Worm (Caenorhabditis elegans) whole organism, L2 larva: ENCODE data around the gene F15E6.4.

ENCODE experiments used
- Y55F3AM.14 ChIP-seq: fragments of 200-800 bp; sonication (Bioruptor generic); optimal IDR thresholded peaks from 2 replicates; lab custom pipeline; 2018; ENCODE audit warnings: mild to moderate bottlenecking, missing genetic modification characterization, missing compliant biosample characterization
- ZK546.5 ChIP-seq: sonication (generic microtip); optimal IDR thresholded peaks from 2 replicates; lab custom pipeline; 2017; ENCODE audit warnings: missing biosample characterization, missing genetic modification characterization
- alr-1 ChIP-seq: fragments of 150-350 bp; optimal IDR thresholded peaks from 2 replicates; lab custom pipeline; 2014; ENCODE audit warnings: missing biosample characterization, missing genetic modification characterization
- blmp-1 ChIP-seq: sonication (generic microtip); optimal IDR thresholded peaks from 2 replicates; lab custom pipeline; 2017; ENCODE audit warnings: missing genetic modification characterization, mild to moderate bottlenecking, missing compliant biosample characterization, antibody characterized with exemption, moderate library complexity; ENCODE audit not compliant: insufficient read depth
- ceh-16 ChIP-seq: fragments of 150-350 bp; optimal IDR thresholded peaks from 2 replicates; lab custom pipeline; 2014; ENCODE audit warnings: missing biosample characterization, missing genetic modification characterization
- ceh-82 ChIP-seq: fragments of 150-350 bp; optimal IDR thresholded peaks from 2 replicates; lab custom pipeline; 2014; ENCODE audit warnings: missing biosample characterization, missing genetic modification characterization
- crh-2 ChIP-seq: sonication (generic microtip); optimal IDR thresholded peaks from 2 replicates; lab custom pipeline; 2017; ENCODE audit warnings: missing biosample characterization, missing genetic modification characterization
- elt-1 ChIP-seq: fragments of 150-350 bp; optimal IDR thresholded peaks from 2 replicates; lab custom pipeline; 2014; ENCODE audit warnings: missing biosample characterization, missing genetic modification characterization
- elt-3 ChIP-seq: sonication (generic microtip); optimal IDR thresholded peaks from 2 replicates; lab custom pipeline; 2017; ENCODE audit warnings: missing biosample characterization, missing genetic modification characterization
- fos-1 ChIP-seq: fragments of 150-350 bp; optimal IDR thresholded peaks from 2 replicates; lab custom pipeline; 2014; ENCODE audit warnings: missing biosample characterization, missing genetic modification characterization
- gmeb-1 ChIP-seq: fragments of 150-350 bp; optimal IDR thresholded peaks from 2 replicates; lab custom pipeline; 2014; ENCODE audit warnings: missing biosample characterization, missing genetic modification characterization
- lin-11 ChIP-seq: fragments of 150-350 bp; sonication (generic microtip); optimal IDR thresholded peaks from 2 replicates; lab custom pipeline; 2014; ENCODE audit warnings: missing biosample characterization, missing genetic modification characterization, inconsistent platforms, mixed read lengths
- lin-39 ChIP-seq: fragments of 150-350 bp; optimal IDR thresholded peaks from 2 replicates; lab custom pipeline; 2014; ENCODE audit warnings: missing biosample characterization, missing genetic modification reagents, missing genetic modification characterization
- lsy-2 ChIP-seq, 2 experiments: fragments of 150-350 bp in 1 of 2; sonication (generic microtip) in 1 of 2; optimal IDR thresholded peaks; 2 replicates each; lab custom pipeline; 2014 to 2017; ENCODE audit warnings: missing biosample characterization in 2 of 2, missing genetic modification characterization in 2 of 2
- mab-5 ChIP-seq: fragments of 150-350 bp; optimal IDR thresholded peaks from 2 replicates; lab custom pipeline; 2014; ENCODE audit warnings: missing biosample characterization, missing genetic modification characterization
- mbf-1 ChIP-seq: sonication (generic microtip); optimal IDR thresholded peaks from 2 replicates; lab custom pipeline; 2017; ENCODE audit warnings: missing biosample characterization, missing genetic modification characterization
- mdl-1 ChIP-seq, 2 experiments: fragments of 150-350 bp in 1 of 2; sonication (generic microtip) in 1 of 2; optimal IDR thresholded peaks; 2 replicates each; lab custom pipeline; 2017; ENCODE audit warnings: missing biosample characterization in 2 of 2, missing genetic modification characterization in 2 of 2
- nhr-10 ChIP-seq: sonication (generic microtip); optimal IDR thresholded peaks from 2 replicates; lab custom pipeline; 2017; ENCODE audit warnings: missing biosample characterization, missing genetic modification characterization
- nhr-11 ChIP-seq: fragments of 150-350 bp; optimal IDR thresholded peaks from 2 replicates; lab custom pipeline; 2014; ENCODE audit warnings: missing biosample characterization, missing genetic modification characterization
- nhr-12 ChIP-seq: fragments of 150-350 bp; optimal IDR thresholded peaks from 2 replicates; lab custom pipeline; 2014; ENCODE audit warnings: missing biosample characterization, missing genetic modification characterization
- nhr-129 ChIP-seq: fragments of 150-350 bp; optimal IDR thresholded peaks from 2 replicates; lab custom pipeline; 2014; ENCODE audit warnings: missing biosample characterization, missing genetic modification characterization
- nhr-21 ChIP-seq: fragments of 150-350 bp; optimal IDR thresholded peaks from 2 replicates; lab custom pipeline; 2014; ENCODE audit warnings: missing biosample characterization, missing genetic modification characterization
- nhr-23 ChIP-seq: fragments of 150-350 bp; optimal IDR thresholded peaks from 2 replicates; lab custom pipeline; 2014; ENCODE audit warnings: missing biosample characterization, missing genetic modification reagents, missing genetic modification characterization
- nhr-237 ChIP-seq: fragments of 150-350 bp; optimal IDR thresholded peaks from 2 replicates; lab custom pipeline; 2014; ENCODE audit warnings: missing biosample characterization, missing genetic modification characterization
- nhr-25 ChIP-seq: fragments of 150-350 bp; sonication (generic microtip); optimal IDR thresholded peaks from 3 replicates; lab custom pipeline; 2014; ENCODE audit warnings: missing biosample characterization, missing genetic modification characterization
- nhr-6 ChIP-seq: fragments of 150-350 bp; optimal IDR thresholded peaks from 2 replicates; lab custom pipeline; 2014; ENCODE audit warnings: missing biosample characterization, missing genetic modification characterization
- nhr-77 ChIP-seq: fragments of 150-350 bp; optimal IDR thresholded peaks from 2 replicates; lab custom pipeline; 2014; ENCODE audit warnings: missing biosample characterization, missing genetic modification characterization
- peb-1 ChIP-seq: fragments of 150-350 bp; optimal IDR thresholded peaks from 2 replicates; lab custom pipeline; 2014; ENCODE audit warnings: missing biosample characterization, missing genetic modification characterization
- sma-3 ChIP-seq: sonication (generic microtip); optimal IDR thresholded peaks from 2 replicates; lab custom pipeline; 2016; ENCODE audit warnings: missing genetic modification reagents, missing genetic modification characterization, missing compliant biosample characterization
- sma-9 ChIP-seq, 2 experiments: fragments of 150-350 bp in 1 of 2; sonication (generic microtip) in 1 of 2; optimal IDR thresholded peaks; 2 replicates each; lab custom pipeline; 2014 to 2016; ENCODE audit warnings: missing genetic modification characterization in 2 of 2, mild to moderate bottlenecking in 1 of 2, missing biosample characterization in 1 of 2, missing compliant biosample characterization in 1 of 2, missing genetic modification reagents in 1 of 2, moderate library complexity in 1 of 2
- unc-39 ChIP-seq: fragments of 150-350 bp; optimal IDR thresholded peaks from 2 replicates; lab custom pipeline; 2014; ENCODE audit warnings: missing biosample characterization, missing genetic modification characterization
- unc-55 ChIP-seq: fragments of 150-350 bp; sonication (generic microtip); optimal IDR thresholded peaks from 3 replicates; lab custom pipeline; 2014; ENCODE audit warnings: missing biosample characterization, missing genetic modification reagents, missing genetic modification characterization
- zag-1 ChIP-seq: fragments of 150-350 bp; optimal IDR thresholded peaks from 2 replicates; lab custom pipeline; 2014; ENCODE audit warnings: missing biosample characterization, missing genetic modification characterization
- ztf-11 ChIP-seq: sonication (generic microtip); optimal IDR thresholded peaks from 2 replicates; lab custom pipeline; 2017; ENCODE audit warnings: missing biosample characterization, missing genetic modification characterization
- ztf-4 ChIP-seq: fragments of 150-350 bp; optimal IDR thresholded peaks from 2 replicates; lab custom pipeline; 2014; ENCODE audit warnings: missing biosample characterization, missing genetic modification characterization

Gene F15E6.4

ce11 chrIV:4290472-4290871 is 802 bp upstream of the F15E6.4 start, which contains the start of gene dct-7:
TSS of gene dct-7 (minus strand) at chrIV:4290572.
- TF ChIP-seq alr-1, result no peak
- no peak for TF ChIP-seq crh-2 (tag; lab: Kevin White, UChicago)
- no peak for TF ChIP-seq ztf-11
- TF ChIP-seq sma-9 (GFP tag; optimal IDR thresholded peaks at IDR 0.05; lab: Kevin White, UChicago), result peak; percentile 23
- no peak for TF ChIP-seq sma-9 (tag; optimal IDR thresholded peaks at IDR 0.05; lab: Kevin White, UChicago)

ce11 chrIV:4292569-4292968 is 1.3 kb downstream of the F15E6.4 start, which contains the start of gene F15E6.10:
TSS of gene F15E6.10 (plus strand) at chrIV:4292869.
- TF ChIP-seq nhr-6 (tag; lab: Kevin White, UChicago) (no peak), ceh-16 (no peak), nhr-10 (no peak), sma-9 (GFP tag; optimal IDR thresholded peaks at IDR 0.05; lab: Kevin White, UChicago) (no peak), sma-9 (tag; optimal IDR thresholded peaks at IDR 0.05; lab: Kevin White, UChicago) (no peak), elt-1 (tag; lab: Kevin White, UChicago) (no peak), mab-5 (tag; lab: Kevin White, UChicago) (no peak), mdl-1 (tag; optimal IDR thresholded peaks at IDR 0.05; lab: Kevin White, UChicago) (no peak), crh-2 (tag; lab: Kevin White, UChicago) (no peak), nhr-77 (tag; lab: Kevin White, UChicago) (no peak), unc-39 (tag; lab: Kevin White, UChicago) (no peak), ZK546.5 (no peak), lsy-2 (tag; optimal IDR thresholded peaks at IDR 0.05; lab: Kevin White, UChicago) (no peak), blmp-1 (tag; lab: Kevin White, UChicago) (no peak), ceh-82 (no peak), alr-1 (no peak), nhr-237 (tag; lab: Kevin White, UChicago) (no peak), nhr-12 (no peak), ztf-4 (no peak), zag-1 (tag; lab: Kevin White, UChicago) (no peak), ztf-11 (no peak)
- TF ChIP-seq, all 48 proteins: peak for 0

DNA sequence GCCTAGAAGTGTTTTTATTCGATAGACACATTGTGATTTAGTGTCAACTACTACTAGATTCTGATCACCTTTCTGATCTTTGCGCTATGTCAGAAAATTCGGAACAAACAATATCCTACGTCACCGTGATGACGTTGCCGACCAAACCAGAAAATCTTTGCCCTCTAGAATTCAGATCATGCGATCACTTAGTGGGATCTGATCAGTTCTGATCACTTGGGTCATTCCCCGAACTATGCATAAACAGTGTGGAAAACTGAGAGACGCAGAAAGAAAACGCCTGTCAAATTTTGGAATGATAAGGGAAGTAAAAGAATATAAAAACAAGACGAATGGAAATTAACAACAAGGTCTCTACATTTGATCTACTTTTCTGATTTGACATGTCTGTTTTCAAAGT is 3.3 kb downstream of the F15E6.4 start, which contains the start of gene F15E6.3:
F15E6.3 (plus strand) TSS at position 344 of the 400 bp plus-strand sequence.
- no peak for TF ChIP-seq lin-11 (tag; lab: Kevin White, UChicago)
- no peak for TF ChIP-seq blmp-1 (tag; lab: Kevin White, UChicago)
- TF ChIP-seq crh-2 (tag; lab: Kevin White, UChicago), result no peak
- no peak for TF ChIP-seq mbf-1
- peak; percentile 78 for TF ChIP-seq sma-9 (GFP tag; optimal IDR thresholded peaks at IDR 0.05; lab: Kevin White, UChicago)
- TF ChIP-seq sma-9 (tag; optimal IDR thresholded peaks at IDR 0.05; lab: Kevin White, UChicago), result no peak
- TF ChIP-seq sma-3, result peak; percentile 85
- no peak for TF ChIP-seq elt-3 (tag; lab: Kevin White, UChicago)
- TF ChIP-seq gmeb-1 (tag; lab: Kevin White, UChicago), result peak; percentile 23
- no peak for TF ChIP-seq lsy-2 (tag; optimal IDR thresholded peaks at IDR 0.05; lab: Kevin White, UChicago)
- no peak for TF ChIP-seq ceh-16
- TF ChIP-seq lin-39, result no peak
- no peak for TF ChIP-seq mab-5 (tag; lab: Kevin White, UChicago)
- no peak for TF ChIP-seq unc-55 (GFP tag; lab: Kevin White, UChicago)
- TF ChIP-seq nhr-129, result peak; percentile 18
- no peak for TF ChIP-seq Y55F3AM.14
- TF ChIP-seq nhr-21 (tag; lab: Kevin White, UChicago), result peak; percentile 72
- TF ChIP-seq nhr-25 (tag; lab: Kevin White, UChicago), result peak; percentile 72
- TF ChIP-seq nhr-23, result no peak
- TF ChIP-seq fos-1 (tag; lab: Kevin White, UChicago), result no peak

ce11 chrIV:4298983-4299382 is 7.7 kb downstream of the F15E6.4 start, which contains the start of gene F15E6.9:
TSS of gene F15E6.9 (minus strand) at chrIV:4299083.
- TF ChIP-seq fos-1 (tag; lab: Kevin White, UChicago) (no peak), blmp-1 (tag; lab: Kevin White, UChicago) (no peak), lsy-2 (tag; optimal IDR thresholded peaks at IDR 0.05; lab: Kevin White, UChicago) (no peak), mab-5 (tag; lab: Kevin White, UChicago) (no peak), nhr-77 (tag; lab: Kevin White, UChicago) (no peak), nhr-21 (tag; lab: Kevin White, UChicago) (no peak), lin-11 (tag; lab: Kevin White, UChicago) (no peak), peb-1 (tag; lab: Kevin White, UChicago) (no peak), nhr-23 (no peak), mdl-1 (tag; optimal IDR thresholded peaks at IDR 0.05; lab: Kevin White, UChicago) (no peak), nhr-11 (no peak)
- TF ChIP-seq, all 48 proteins: peak for 0
